Fruit fly (Drosophila melanogaster) whole organism, prepupa: ENCODE results near the gene Dr.

ENCODE experiments used
- CG10631 ChIP-seq: fragments of 200-800 bp; sonication (Bioruptor generic); optimal IDR thresholded peaks from 2 replicates; lab custom pipeline; 2016; ENCODE audit warnings: missing biosample characterization, missing genetic modification characterization
- CG11294 ChIP-seq: fragments of 200-800 bp; sonication (Bioruptor generic); IDR thresholded peaks from 2 replicates; pipeline ENCODE4 v1.3.6; 2022; ENCODE audit warnings: missing biosample characterization, missing genetic modification characterization
- CG11762 ChIP-seq: fragments of 200-800 bp; sonication (Bioruptor generic); optimal IDR thresholded peaks from 3 replicates; lab custom pipeline; 2016; ENCODE audit warnings: missing biosample characterization, missing genetic modification characterization; ENCODE audit not compliant: insufficient read depth
- CG11902 ChIP-seq: fragments of 200-800 bp; sonication (Bioruptor generic); optimal IDR thresholded peaks from 3 replicates; lab custom pipeline; 2016; ENCODE audit warnings: missing biosample characterization, missing genetic modification characterization
- CG1621 ChIP-seq: fragments of 200-800 bp; sonication (Bioruptor generic); optimal IDR thresholded peaks from 3 replicates; lab custom pipeline; 2018; ENCODE audit warnings: missing biosample characterization, mild to moderate bottlenecking, missing genetic modification characterization
- CG3032 ChIP-seq: fragments of 200-800 bp; optimal IDR thresholded peaks from 2 replicates; lab custom pipeline; 2019; ENCODE audit warnings: missing biosample characterization, mild to moderate bottlenecking, missing genetic modification characterization, moderate library complexity
- CG34406 ChIP-seq: fragments of 200-800 bp; sonication (Bioruptor generic); optimal IDR thresholded peaks from 3 replicates; lab custom pipeline; 2016; ENCODE audit warnings: missing biosample characterization, missing genetic modification characterization
- CG3919 ChIP-seq: fragments of 200-800 bp; sonication (Bioruptor generic); optimal IDR thresholded peaks from 3 replicates; lab custom pipeline; 2016; ENCODE audit warnings: missing biosample characterization, missing genetic modification characterization
- CG6163 ChIP-seq: fragments of 200-800 bp; sonication (Bioruptor generic); IDR thresholded peaks from 3 replicates; pipeline ENCODE4 v1.3.6; 2022; ENCODE audit warnings: missing biosample characterization, missing genetic modification characterization
- CG6276 ChIP-seq: fragments of 200-800 bp; sonication (Bioruptor generic); optimal IDR thresholded peaks from 2 replicates; lab custom pipeline; 2017; ENCODE audit warnings: missing biosample characterization, mild to moderate bottlenecking, missing genetic modification characterization
- CG6792 ChIP-seq: fragments of 200-800 bp; sonication (Bioruptor generic); optimal IDR thresholded peaks from 3 replicates; lab custom pipeline; 2016; ENCODE audit warnings: missing biosample characterization, missing genetic modification characterization
- CG6808 ChIP-seq: fragments of 200-800 bp; sonication (Bioruptor generic); optimal IDR thresholded peaks from 3 replicates; lab custom pipeline; 2017; ENCODE audit warnings: missing biosample characterization, missing genetic modification characterization, mild to moderate bottlenecking, moderate library complexity, missing genetic modification reagents
- CG6854 ChIP-seq: fragments of 200-800 bp; sonication (Bioruptor generic); optimal IDR thresholded peaks from 2 replicates; lab custom pipeline; 2017; ENCODE audit warnings: missing biosample characterization, mild to moderate bottlenecking, missing genetic modification characterization
- CG7368 ChIP-seq: fragments of 200-800 bp; sonication (Bioruptor generic); optimal IDR thresholded peaks from 3 replicates; lab custom pipeline; 2016; ENCODE audit warnings: missing biosample characterization, missing genetic modification characterization
- CG8119 ChIP-seq: fragments of 200-800 bp; sonication (Bioruptor generic); IDR thresholded peaks from 3 replicates; pipeline ENCODE4 v1.3.6; 2022; ENCODE audit warnings: missing biosample characterization, missing genetic modification characterization
- CG8319 ChIP-seq: fragments of 200-800 bp; sonication (Bioruptor generic); optimal IDR thresholded peaks from 3 replicates; lab custom pipeline; 2016; ENCODE audit warnings: missing biosample characterization, missing genetic modification characterization
- CG8632 ChIP-seq: fragments of 200-800 bp; sonication (Bioruptor generic); optimal IDR thresholded peaks from 3 replicates; lab custom pipeline; 2016; ENCODE audit warnings: missing biosample characterization, missing genetic modification characterization
- CG9139 ChIP-seq: fragments of 200-800 bp; sonication (Bioruptor generic); optimal IDR thresholded peaks from 3 replicates; lab custom pipeline; 2017; ENCODE audit warnings: missing biosample characterization, mild to moderate bottlenecking, missing genetic modification characterization
- Eip75B ChIP-seq: fragments of 200-800 bp; sonication (Bioruptor generic); optimal IDR thresholded peaks from 3 replicates; lab custom pipeline; 2016; ENCODE audit warnings: missing biosample characterization, missing genetic modification characterization
- Eip78C ChIP-seq: fragments of 200-800 bp; sonication (Bioruptor generic); peaks from one replicate; lab custom pipeline; 2016; ENCODE audit warnings: missing biosample characterization, missing genetic modification characterization
- Eip93F ChIP-seq: fragments of 200-800 bp; sonication (Bioruptor generic); optimal IDR thresholded peaks from 2 replicates; lab custom pipeline; 2016; ENCODE audit warnings: missing biosample characterization, mild to moderate bottlenecking, missing genetic modification characterization
- Ets21C ChIP-seq: fragments of 200-800 bp; sonication (Bioruptor generic); optimal IDR thresholded peaks from 3 replicates; lab custom pipeline; 2016; ENCODE audit warnings: missing biosample characterization, missing genetic modification characterization
- Ets96B ChIP-seq: fragments of 200-800 bp; optimal IDR thresholded peaks from 2 replicates; lab custom pipeline; 2019; ENCODE audit warnings: missing biosample characterization, mild to moderate bottlenecking, missing genetic modification characterization, moderate library complexity
- Gug ChIP-seq: fragments of 200-800 bp; sonication (Bioruptor generic); IDR thresholded peaks from 2 replicates; pipeline ENCODE4 v1.3.6; 2022; ENCODE audit warnings: missing biosample characterization, missing genetic modification characterization
- Hr38 ChIP-seq: sonication (Bioruptor generic); optimal IDR thresholded peaks from 2 replicates; lab custom pipeline; 2016; ENCODE audit warnings: missing biosample characterization, missing genetic modification characterization
- Hr39 ChIP-seq: fragments of 200-800 bp; sonication (Bioruptor generic); optimal IDR thresholded peaks from 2 replicates; lab custom pipeline; 2016; ENCODE audit warnings: missing biosample characterization, missing genetic modification characterization
- Hr4 ChIP-seq: fragments of 200-800 bp; sonication (Bioruptor generic); optimal IDR thresholded peaks from 3 replicates; lab custom pipeline; 2016; ENCODE audit warnings: missing biosample characterization, missing genetic modification characterization
- Met ChIP-seq: fragments of 200-800 bp; sonication (Bioruptor generic); optimal IDR thresholded peaks from 3 replicates; lab custom pipeline; 2016; ENCODE audit warnings: missing biosample characterization, missing genetic modification characterization
- Smox ChIP-seq: fragments of 200-800 bp; sonication (Bioruptor generic); optimal IDR thresholded peaks from 3 replicates; lab custom pipeline; 2016; ENCODE audit warnings: missing biosample characterization, missing genetic modification characterization
- Sox14 ChIP-seq: fragments of 200-800 bp; sonication (Bioruptor generic); optimal IDR thresholded peaks from 3 replicates; lab custom pipeline; 2016; ENCODE audit warnings: missing biosample characterization, missing genetic modification characterization
- achi ChIP-seq: fragments of 200-800 bp; sonication (Bioruptor generic); optimal IDR thresholded peaks from 3 replicates; lab custom pipeline; 2016; ENCODE audit warnings: missing biosample characterization, missing genetic modification characterization
- acj6 ChIP-seq: fragments of 200-800 bp; sonication (Bioruptor generic); optimal IDR thresholded peaks from 3 replicates; lab custom pipeline; 2016; ENCODE audit warnings: missing biosample characterization, missing genetic modification characterization
- dsx ChIP-seq: fragments of 200-800 bp; optimal IDR thresholded peaks from 3 replicates; lab custom pipeline; 2019; ENCODE audit warnings: missing biosample characterization, mild to moderate bottlenecking, missing genetic modification characterization, moderate library complexity; ENCODE audit not compliant: poor library complexity, severe bottlenecking
- eg ChIP-seq: fragments of 200-800 bp; sonication (Bioruptor generic); IDR thresholded peaks from 3 replicates; pipeline ENCODE4 v1.3.6; 2022; ENCODE audit warnings: missing biosample characterization, missing genetic modification characterization
- esn ChIP-seq: fragments of 200-800 bp; sonication (Bioruptor generic); optimal IDR thresholded peaks from 2 replicates; lab custom pipeline; 2016; ENCODE audit warnings: missing biosample characterization, mild to moderate bottlenecking, missing genetic modification characterization, moderate library complexity
- fd59A ChIP-seq: fragments of 200-800 bp; sonication (Bioruptor generic); optimal IDR thresholded peaks from 2 replicates; lab custom pipeline; 2017; ENCODE audit warnings: missing biosample characterization, mild to moderate bottlenecking, missing genetic modification characterization, missing genetic modification reagents
- fd85E ChIP-seq: fragments of 200-800 bp; sonication (Bioruptor generic); optimal IDR thresholded peaks from 3 replicates; lab custom pipeline; 2016; ENCODE audit warnings: missing biosample characterization, missing genetic modification characterization
- fkh ChIP-seq: fragments of 200-800 bp; sonication (Bioruptor generic); optimal IDR thresholded peaks from 3 replicates; lab custom pipeline; 2017; ENCODE audit warnings: missing biosample characterization, mild to moderate bottlenecking, missing genetic modification characterization, moderate library complexity
- lz ChIP-seq: fragments of 200-800 bp; sonication (Bioruptor generic); optimal IDR thresholded peaks from 3 replicates; lab custom pipeline; 2016; ENCODE audit warnings: missing biosample characterization, missing genetic modification characterization
- pdm3 ChIP-seq: fragments of 200-800 bp; sonication (Bioruptor generic); optimal IDR thresholded peaks from 3 replicates; lab custom pipeline; 2016; ENCODE audit warnings: missing biosample characterization, missing genetic modification characterization
- salr ChIP-seq, 2 experiments: fragments of 200-800 bp; sonication (Bioruptor generic); optimal IDR thresholded peaks; 3 replicates each; lab custom pipeline; 2016 to 2018; ENCODE audit warnings: missing biosample characterization in 2 of 2, missing genetic modification characterization in 2 of 2, mild to moderate bottlenecking in 1 of 2
- spab ChIP-seq: fragments of 200-800 bp; sonication (Bioruptor generic); optimal IDR thresholded peaks from 2 replicates; lab custom pipeline; 2017; ENCODE audit warnings: missing biosample characterization, mild to moderate bottlenecking, missing genetic modification characterization, missing genetic modification reagents
- ss ChIP-seq, 2 experiments: fragments of 200-800 bp; sonication (Bioruptor generic); optimal IDR thresholded peaks; 2 replicates in 1 of 2; 3 replicates in 1 of 2; lab custom pipeline; 2017 to 2018; ENCODE audit warnings: mild to moderate bottlenecking in 2 of 2, missing biosample characterization in 2 of 2, missing genetic modification characterization in 2 of 2, moderate library complexity in 1 of 2
- svp ChIP-seq: fragments of 200-800 bp; sonication (Bioruptor generic); peaks from one replicate; lab custom pipeline; 2016; ENCODE audit warnings: missing biosample characterization, missing genetic modification characterization
- topi ChIP-seq: fragments of 200-800 bp; sonication (Bioruptor generic); optimal IDR thresholded peaks from 3 replicates; lab custom pipeline; 2016; ENCODE audit warnings: missing biosample characterization, missing genetic modification characterization
- vri ChIP-seq: fragments of 200-800 bp; sonication (Bioruptor generic); optimal IDR thresholded peaks from 3 replicates; lab custom pipeline; 2016; ENCODE audit warnings: missing biosample characterization, mild to moderate bottlenecking, missing genetic modification characterization

Gene Dr

dm6 chr3R:29556003-29556467, at the start of gene Dr (continued):
- TF ChIP-seq CG6808 (GFP tag; lab: Kevin White, UChicago) (no peak), CG6854 (GFP tag; lab: Kevin White, UChicago) (peak; percentile 7), svp (GFP tag; lab: Kevin White, UChicago) (peak; percentile 84), fd85E (peak; percentile 2), CG1621 (tag; lab: Kevin White, UChicago) (peak; percentile 52), Smox (no peak), Hr38 (GFP tag; lab: Kevin White, UChicago) (no peak), CG3032 (tag; lab: Kevin White, UChicago) (no peak)

- TF ChIP-seq vri (GFP tag; lab: Kevin White, UChicago) (no peak), CG8632 (GFP tag; lab: Kevin White, UChicago) (peak; percentile 36), CG3919 (GFP tag; lab: Kevin White, UChicago) (peak; percentile 51), dsx (peak; percentile 12), CG11762 (GFP tag; lab: Kevin White, UChicago) (peak; percentile 2), CG8119 (GFP tag; lab: Robert Waterston, UW) (no peak), CG34406 (GFP tag; lab: Kevin White, UChicago) (peak; percentile 13), Gug (GFP tag; lab: Robert Waterston, UW) (no peak), CG11294 (GFP tag; lab: Robert Waterston, UW) (peak; percentile 30; the same call in 1 of the 2 replicates), acj6 (GFP tag; lab: Kevin White, UChicago) (peak; percentile 24), CG6808 (GFP tag; lab: Kevin White, UChicago) (peak; percentile 53), fkh (GFP tag; lab: Kevin White, UChicago) (no peak), CG3032 (tag; lab: Kevin White, UChicago) (peak; percentile 78), CG10631 (GFP tag; lab: Kevin White, UChicago) (peak; percentile 48), lz (peak; percentile 42), CG9139 (GFP tag; lab: Kevin White, UChicago) (no peak), spab (GFP tag; lab: Kevin White, UChicago) (peak; percentile 7), CG6792 (GFP tag; lab: Kevin White, UChicago) (peak; percentile 64), esn (peak; percentile 43), Ets96B (tag; lab: Kevin White, UChicago) (peak; percentile 80), Met (peak; percentile 2), CG1621 (tag; lab: Kevin White, UChicago) (peak; percentile 28), Eip75B (GFP tag; lab: Kevin White, UChicago) (peak; percentile 27), CG6163 (GFP tag; lab: Robert Waterston, UW) (peak; percentile 77), Hr4 (no peak), topi (GFP tag; lab: Kevin White, UChicago) (peak; percentile 22), Eip78C (GFP tag; lab: Kevin White, UChicago) (peak; percentile 80), Hr39 (GFP tag; lab: Kevin White, UChicago) (peak; percentile 15), eg (GFP tag; lab: Robert Waterston, UW) (peak; percentile 49; the same call in 2 of the 3 replicates), fd59A (GFP tag; lab: Kevin White, UChicago) (peak; percentile 1), Ets21C (no peak), Eip93F (peak; percentile 28), Sox14 (GFP tag; lab: Kevin White, UChicago) (no peak), CG11902 (peak; percentile 13), CG6854 (GFP tag; lab: Kevin White, UChicago) (no peak), ss (GFP tag; optimal IDR thresholded peaks at IDR 0.05; lab: Kevin White, UChicago) (peak; percentile 5 to 67), CG6276 (GFP tag; lab: Kevin White, UChicago) (no peak), CG7368 (GFP tag; lab: Kevin White, UChicago) (peak; percentile 5), salr (GFP tag; optimal IDR thresholded peaks at IDR 0.05; lab: Kevin White, UChicago) (peak in 1 of 2 experiments; percentile 6), CG8319 (no peak), achi (GFP tag; lab: Kevin White, UChicago) (peak; percentile 16), pdm3 (GFP tag; lab: Kevin White, UChicago) (no peak)
Measured at dm6 chr3R:29506581-29506980, 49.6 kb upstream of the Dr start.
